Fruit fly (Drosophila melanogaster) whole organism, adult: ENCODE measurements around the gene Sec16.

ENCODE experiments used
- CG12768 ChIP-seq: fragments of 200-800 bp; sonication (Bioruptor generic); optimal IDR thresholded peaks from 2 replicates; lab custom pipeline; 2017; ENCODE audit warnings: missing biosample characterization, missing genetic modification characterization, mild to moderate bottlenecking, moderate library complexity, missing genetic modification reagents
- CG14711 ChIP-seq: fragments of 200-800 bp; sonication (Bioruptor generic); optimal IDR thresholded peaks from 2 replicates; lab custom pipeline; 2018; ENCODE audit warnings: missing biosample characterization, mild to moderate bottlenecking, missing genetic modification characterization, moderate library complexity
- CG1620 ChIP-seq: fragments of 200-800 bp; sonication (Bioruptor generic); optimal IDR thresholded peaks from 2 replicates; lab custom pipeline; 2016; ENCODE audit warnings: missing biosample characterization, missing genetic modification characterization
- CG5204 ChIP-seq: fragments of 200-800 bp; sonication (Bioruptor generic); optimal IDR thresholded peaks from 2 replicates; lab custom pipeline; 2016; ENCODE audit warnings: missing biosample characterization, missing genetic modification characterization
- CG7045 ChIP-seq: fragments of 200-800 bp; sonication (Bioruptor generic); optimal IDR thresholded peaks from 2 replicates; lab custom pipeline; 2017; ENCODE audit warnings: missing biosample characterization, mild to moderate bottlenecking, missing genetic modification characterization
- Clk ChIP-seq: fragments of 200-800 bp; sonication (Bioruptor generic); optimal IDR thresholded peaks from 2 replicates; lab custom pipeline; 2017; ENCODE audit warnings: missing biosample characterization, missing genetic modification characterization
- Crg-1 ChIP-seq: fragments of 200-800 bp; sonication (Bioruptor generic); optimal IDR thresholded peaks from 2 replicates; lab custom pipeline; 2016; ENCODE audit warnings: missing biosample characterization, missing genetic modification characterization
- Hr96 ChIP-seq: fragments of 200-800 bp; sonication (Bioruptor generic); optimal IDR thresholded peaks from 2 replicates; lab custom pipeline; 2016; ENCODE audit warnings: missing biosample characterization, missing genetic modification characterization
- bab1 ChIP-seq: fragments of 200-800 bp; sonication (Bioruptor generic); optimal IDR thresholded peaks from 3 replicates; lab custom pipeline; 2019; ENCODE audit warnings: missing biosample characterization, mild to moderate bottlenecking, missing genetic modification characterization, moderate library complexity
- cnc ChIP-seq, 2 experiments: fragments of >200 bp; optimal IDR thresholded peaks; 2 replicates each; lab custom pipeline; 2017
- kay ChIP-seq: fragments of 200-800 bp; sonication (Bioruptor generic); peaks from one replicate; lab custom pipeline; 2016; ENCODE audit warnings: missing biosample characterization, missing genetic modification characterization, borderline replicate concordance
- ovo ChIP-seq: fragments of 200-800 bp; sonication (Bioruptor generic); optimal IDR thresholded peaks from 2 replicates; lab custom pipeline; 2016; ENCODE audit warnings: missing biosample characterization, missing genetic modification characterization
- pad ChIP-seq: fragments of 200-800 bp; sonication (Bioruptor generic); optimal IDR thresholded peaks from 3 replicates; lab custom pipeline; 2017; ENCODE audit warnings: missing biosample characterization, missing genetic modification characterization, mild to moderate bottlenecking, moderate library complexity, missing genetic modification reagents
- toe ChIP-seq: fragments of 200-800 bp; sonication (Bioruptor generic); optimal IDR thresholded peaks from 2 replicates; lab custom pipeline; 2016; ENCODE audit warnings: missing biosample characterization, missing genetic modification characterization

- no peak for TF ChIP-seq Clk
- no peak for TF ChIP-seq CG5204
- TF ChIP-seq CG14711: no peak
- TF ChIP-seq CG7045: no peak
- no peak for TF ChIP-seq Crg-1
- TF ChIP-seq ovo (GFP tag; lab: Kevin White, UChicago): no peak
- no peak for TF ChIP-seq CG12768 (GFP tag; lab: Kevin White, UChicago)
- TF ChIP-seq CG1620: no peak
- no peak for TF ChIP-seq pad
- TF ChIP-seq kay (GFP tag; lab: Kevin White, UChicago): no peak
- no peak for TF ChIP-seq Hr96 (GFP tag; lab: Kevin White, UChicago)
- TF ChIP-seq bab1 (GFP tag; lab: Kevin White, UChicago): no peak
- TF ChIP-seq toe: no peak
- TF ChIP-seq cnc (optimal IDR thresholded peaks at IDR 0.05; lab: Kevin White, UChicago): no peak
These were observed 14.0 kb upstream of the Sec16 start for dm6 chrX:12581894-12582293.
